Worm (Caenorhabditis elegans) whole organism, young adult: ENCODE measurements around the gene tub-1.
A peak's percentile ranks its signal among the peaks of the same experiment; 100 is the strongest.

Experiments used
- B0019.2 ChIP-seq: fragments of 200-800 bp; sonication (Bioruptor generic); conservative IDR thresholded peaks from 2 replicates; pipeline ENCODE4 v1.3.6; 2022; ENCODE audit warnings: missing genetic modification reagents, missing genetic modification characterization, missing compliant biosample characterization
- B0035.1 ChIP-seq: sonication (generic microtip); optimal IDR thresholded peaks from 2 replicates; lab custom pipeline; 2016; ENCODE audit warnings: missing genetic modification characterization, mild to moderate bottlenecking, missing compliant biosample characterization, missing genotype, missing genetic modification reagents
- B0261.1 ChIP-seq: sonication (generic microtip); optimal IDR thresholded peaks from 2 replicates; lab custom pipeline; 2016; ENCODE audit warnings: mild to moderate bottlenecking, missing genetic modification characterization, moderate library complexity, missing compliant biosample characterization
- C06A6.2 ChIP-seq: fragments of 200-800 bp; sonication (Bioruptor generic); conservative IDR thresholded peaks from 2 replicates; pipeline ENCODE4 v1.3.6; 2022; ENCODE audit warnings: missing genetic modification characterization, missing compliant biosample characterization
- F37B4.10 ChIP-seq: fragments of 200-800 bp; sonication (Bioruptor generic); IDR thresholded peaks from 2 replicates; pipeline ENCODE4 v1.3.6; 2022; ENCODE audit warnings: missing genetic modification characterization, missing compliant biosample characterization
- F49E8.2 ChIP-seq: sonication (generic microtip); optimal IDR thresholded peaks from 3 replicates; lab custom pipeline; 2017; ENCODE audit warnings: missing genetic modification characterization, mild to moderate bottlenecking, missing compliant biosample characterization, antibody characterized with exemption, moderate library complexity; ENCODE audit not compliant: insufficient read depth
- F55B11.4 ChIP-seq: sonication (generic microtip); optimal IDR thresholded peaks from 2 replicates; lab custom pipeline; 2016; ENCODE audit warnings: missing compliant biosample characterization, missing genetic modification characterization, borderline replicate concordance; ENCODE audit not compliant: insufficient read depth
- K11D2.4 ChIP-seq: fragments of 200-800 bp; sonication (Bioruptor generic); IDR thresholded peaks from 2 replicates; pipeline ENCODE4 v1.3.6; 2022; ENCODE audit warnings: missing genetic modification reagents, missing genetic modification characterization, missing compliant biosample characterization
- Y53G8AR.9 ChIP-seq: fragments of 200-800 bp; sonication (Bioruptor generic); conservative IDR thresholded peaks from 2 replicates; pipeline ENCODE4 v1.3.6; 2022; ENCODE audit warnings: missing genetic modification reagents, missing genetic modification characterization, missing compliant biosample characterization
- akir-1 ChIP-seq: fragments of 200-800 bp; sonication (Bioruptor generic); optimal IDR thresholded peaks from 2 replicates; lab custom pipeline; 2018; ENCODE audit warnings: mild to moderate bottlenecking, missing genetic modification characterization, moderate library complexity, missing compliant biosample characterization
- ama-1 ChIP-seq, 3 experiments: fragments of 150-350 bp in 1 of 3; sonication (generic microtip) in 2 of 3; optimal IDR thresholded peaks; 2 replicates each; lab custom pipeline; 2014 to 2018; ENCODE audit warnings: missing biosample characterization in 2 of 3, missing genetic modification characterization in 2 of 3, missing genetic modification reagents in 2 of 3
- aptf-2 ChIP-seq: fragments of 200-800 bp; sonication (Bioruptor generic); conservative IDR thresholded peaks from 2 replicates; pipeline ENCODE4 v1.3.6; 2022; ENCODE audit warnings: missing genetic modification reagents, missing genetic modification characterization, missing compliant biosample characterization
- athp-1 ChIP-seq: sonication (generic microtip); optimal IDR thresholded peaks from 2 replicates; lab custom pipeline; 2017; ENCODE audit warnings: mild to moderate bottlenecking, missing genetic modification characterization, missing compliant biosample characterization
- attf-5 ChIP-seq: fragments of 200-800 bp; sonication (Bioruptor generic); optimal IDR thresholded peaks from 2 replicates; lab custom pipeline; 2018; ENCODE audit warnings: mild to moderate bottlenecking, missing genetic modification characterization, missing compliant biosample characterization
- attf-6 ChIP-seq: fragments of 200-800 bp; sonication (Bioruptor generic); IDR thresholded peaks from 2 replicates; pipeline ENCODE4 v1.3.6; 2022; ENCODE audit warnings: missing genetic modification reagents, missing genetic modification characterization, missing compliant biosample characterization
- cebp-1 ChIP-seq, 2 experiments: fragments of 200-800 bp in 1 of 2; sonication (Bioruptor generic) in 1 of 2; sonication (generic microtip) in 1 of 2; IDR thresholded peaks in 1 of 2; optimal IDR thresholded peaks in 1 of 2; 2 replicates each; pipeline versions ENCODE4 v1.3.6 to Lab custom; 2017 to 2022; ENCODE audit warnings: missing compliant biosample characterization in 2 of 2, missing genetic modification characterization in 2 of 2, mild to moderate bottlenecking in 1 of 2, missing genetic modification reagents in 1 of 2, moderate library complexity in 1 of 2
- ceh-100 ChIP-seq: fragments of 200-800 bp; sonication (Bioruptor generic); IDR thresholded peaks from 2 replicates; pipeline ENCODE4 v1.3.6; 2022; ENCODE audit warnings: missing genetic modification reagents, missing genetic modification characterization, missing compliant biosample characterization
- ceh-40 ChIP-seq: fragments of 200-800 bp; sonication (Bioruptor generic); IDR thresholded peaks from 2 replicates; pipeline ENCODE4 v1.3.6; 2022; ENCODE audit warnings: missing genetic modification characterization, missing compliant biosample characterization
- ceh-91 ChIP-seq: fragments of 200-800 bp; sonication (Bioruptor generic); IDR thresholded peaks from 2 replicates; pipeline ENCODE4 v1.3.6; 2022; ENCODE audit warnings: missing genetic modification reagents, missing genetic modification characterization, missing compliant biosample characterization
- chd-7 ChIP-seq: sonication (generic microtip); optimal IDR thresholded peaks from 2 replicates; lab custom pipeline; 2016; ENCODE audit warnings: mild to moderate bottlenecking, missing genetic modification characterization, moderate library complexity, missing compliant biosample characterization
- die-1 ChIP-seq: sonication (generic microtip); optimal IDR thresholded peaks from 2 replicates; lab custom pipeline; 2016; ENCODE audit warnings: missing genotype, mild to moderate bottlenecking, missing genetic modification characterization, missing compliant biosample characterization
- dox-1 ChIP-seq: fragments of 200-800 bp; sonication (Bioruptor generic); IDR thresholded peaks from 2 replicates; pipeline ENCODE4 v1.3.6; 2022; ENCODE audit warnings: missing genetic modification reagents, missing genetic modification characterization, missing compliant biosample characterization
- egl-18 ChIP-seq: fragments of 200-800 bp; sonication (Bioruptor generic); IDR thresholded peaks from 2 replicates; pipeline ENCODE4 v1.3.6; 2022; ENCODE audit warnings: missing genetic modification reagents, missing genetic modification characterization, missing compliant biosample characterization
- hmg-1.2 ChIP-seq: fragments of 200-800 bp; sonication (Bioruptor generic); IDR thresholded peaks from 2 replicates; pipeline ENCODE4 v1.3.6; 2022; ENCODE audit warnings: missing genetic modification reagents, missing genetic modification characterization, missing compliant biosample characterization
- hsf-1 ChIP-seq: fragments of 200-800 bp; sonication (Bioruptor generic); IDR thresholded peaks from 2 replicates; pipeline ENCODE4 v1.3.6; 2022; ENCODE audit warnings: missing genetic modification reagents, missing genetic modification characterization, missing compliant biosample characterization
- let-526 ChIP-seq: fragments of 200-800 bp; sonication (Bioruptor generic); IDR thresholded peaks from 2 replicates; pipeline ENCODE4 v1.3.6; 2022; ENCODE audit warnings: missing genetic modification reagents, missing genetic modification characterization, missing compliant biosample characterization
- lin-35 ChIP-seq, 3 experiments: fragments of 150-350 bp in 2 of 3; sonication (generic microtip) in 1 of 3; optimal IDR thresholded peaks; 2 replicates each; lab custom pipeline; 2014 to 2018; ENCODE audit warnings: missing biosample characterization in 3 of 3, missing genetic modification characterization in 3 of 3, missing genetic modification reagents in 3 of 3
- lsl-1 ChIP-seq: fragments of 200-800 bp; sonication (Bioruptor generic); optimal IDR thresholded peaks from 2 replicates; lab custom pipeline; 2018; ENCODE audit warnings: mild to moderate bottlenecking, missing genetic modification characterization, moderate library complexity, missing compliant biosample characterization
- lsy-27 ChIP-seq: sonication (generic microtip); optimal IDR thresholded peaks from 2 replicates; lab custom pipeline; 2017; ENCODE audit warnings: missing genetic modification characterization, mild to moderate bottlenecking, missing compliant biosample characterization, antibody characterized with exemption, missing genotype, borderline replicate concordance; ENCODE audit not compliant: insufficient read depth
- madf-3 ChIP-seq: fragments of 200-800 bp; sonication (Bioruptor generic); IDR thresholded peaks from 2 replicates; pipeline ENCODE4 v1.3.6; 2022; ENCODE audit warnings: missing genetic modification reagents, missing genetic modification characterization, missing compliant biosample characterization
- madf-8 ChIP-seq: fragments of 200-800 bp; sonication (Bioruptor generic); conservative IDR thresholded peaks from 2 replicates; pipeline ENCODE4 v1.3.6; 2022; ENCODE audit warnings: missing genetic modification reagents, missing genetic modification characterization, missing compliant biosample characterization
- mes-4 ChIP-seq: sonication (generic microtip); optimal IDR thresholded peaks from 2 replicates; lab custom pipeline; 2016; ENCODE audit warnings: missing genotype, missing genetic modification characterization, missing compliant biosample characterization
- nfya-2 ChIP-seq: fragments of 200-800 bp; sonication (Bioruptor generic); IDR thresholded peaks from 2 replicates; pipeline ENCODE4 v1.3.6; 2022; ENCODE audit warnings: missing genetic modification reagents, missing genetic modification characterization, missing compliant biosample characterization
- nhr-27 ChIP-seq: fragments of 200-800 bp; sonication (Bioruptor generic); optimal IDR thresholded peaks from 2 replicates; lab custom pipeline; 2018; ENCODE audit warnings: mild to moderate bottlenecking, missing genetic modification characterization, moderate library complexity, missing compliant biosample characterization
- pbrm-1 ChIP-seq: fragments of 200-800 bp; sonication (Bioruptor generic); IDR thresholded peaks from 2 replicates; pipeline ENCODE4 v1.3.6; 2022; ENCODE audit warnings: missing genetic modification reagents, missing genetic modification characterization, missing compliant biosample characterization
- rcor-1 ChIP-seq: fragments of 200-800 bp; sonication (Bioruptor generic); IDR thresholded peaks from 2 replicates; pipeline ENCODE4 v1.3.6; 2022; ENCODE audit warnings: missing genetic modification reagents, missing genetic modification characterization, missing compliant biosample characterization
- rpc-1 ChIP-seq, 2 experiments: fragments of 150-350 bp in 1 of 2; sonication (generic microtip) in 1 of 2; optimal IDR thresholded peaks; 2 replicates each; lab custom pipeline; 2014 to 2018; ENCODE audit warnings: missing biosample characterization in 1 of 2, missing genetic modification characterization in 1 of 2, missing genetic modification reagents in 1 of 2, missing genotype in 1 of 2
- sdz-38 ChIP-seq: sonication (generic microtip); optimal IDR thresholded peaks from 2 replicates; lab custom pipeline; 2016; ENCODE audit warnings: missing genotype, missing genetic modification characterization, missing compliant biosample characterization
- somi-1 ChIP-seq: fragments of 200-800 bp; sonication (Bioruptor generic); optimal IDR thresholded peaks from 2 replicates; lab custom pipeline; 2018; ENCODE audit warnings: mild to moderate bottlenecking, missing genetic modification characterization, missing compliant biosample characterization
- sptf-2 ChIP-seq: fragments of 200-800 bp; sonication (Bioruptor generic); optimal IDR thresholded peaks from 2 replicates; lab custom pipeline; 2018; ENCODE audit warnings: mild to moderate bottlenecking, missing genetic modification characterization, missing compliant biosample characterization
- tlf-1 ChIP-seq: fragments of 200-800 bp; sonication (Bioruptor generic); optimal IDR thresholded peaks from 2 replicates; lab custom pipeline; 2018; ENCODE audit warnings: mild to moderate bottlenecking, missing genetic modification characterization, missing compliant biosample characterization
- unc-130 ChIP-seq: sonication (generic microtip); optimal IDR thresholded peaks from 2 replicates; lab custom pipeline; 2016; ENCODE audit warnings: missing genetic modification reagents, missing genetic modification characterization, missing compliant biosample characterization
- xnd-1 ChIP-seq: sonication (generic microtip); optimal IDR thresholded peaks from 2 replicates; lab custom pipeline; 2016; ENCODE audit warnings: missing genotype, missing genetic modification reagents, missing genetic modification characterization, missing compliant biosample characterization
- ztf-3 ChIP-seq: fragments of 200-800 bp; sonication (Bioruptor generic); optimal IDR thresholded peaks from 2 replicates; lab custom pipeline; 2018; ENCODE audit warnings: mild to moderate bottlenecking, missing genetic modification characterization, missing compliant biosample characterization

tub-1 gene

ce11 chrII:8141135-8141534 lies 15.6 kb downstream of the tub-1 start (continued):
- 0 out of 2 replicates have a peak, but pooled peaks have one; percentile 14 for TF ChIP-seq ceh-100
- TF ChIP-seq let-526 (GFP tag; lab: Robert Waterston, UW) = no peak
- no peak for TF ChIP-seq egl-18 (GFP tag; lab: Robert Waterston, UW)
- TF ChIP-seq B0035.1 (tag; lab: Kevin White, UChicago) = no peak
- TF ChIP-seq ama-1 (optimal IDR thresholded peaks at IDR 0.05; lab: Kevin White, UChicago) = no peak
- TF ChIP-seq ama-1 (GFP tag; optimal IDR thresholded peaks at IDR 0.05; lab: Kevin White, UChicago) = peak in 1 of 2 experiments; percentile 31
- no peak for TF ChIP-seq Y53G8AR.9 (GFP tag; lab: Robert Waterston, UW)
- TF ChIP-seq nfya-2 = peak; percentile 73; the same call in 1 of the 2 replicates
- TF ChIP-seq F55B11.4 = no peak
- TF ChIP-seq unc-130 (GFP tag; lab: Kevin White, UChicago) = no peak
- no peak for TF ChIP-seq chd-7 (tag; lab: Kevin White, UChicago)
- no peak for TF ChIP-seq madf-3 (GFP tag; lab: Robert Waterston, UW)
- no peak for TF ChIP-seq C06A6.2 (GFP tag; lab: Robert Waterston, UW)
- no peak for TF ChIP-seq ceh-91 (GFP tag; lab: Robert Waterston, UW)
- no peak for TF ChIP-seq rpc-1 (optimal IDR thresholded peaks at IDR 0.05; lab: Kevin White, UChicago)
- TF ChIP-seq rpc-1 (tag; optimal IDR thresholded peaks at IDR 0.05; lab: Kevin White, UChicago) = no peak
- TF ChIP-seq ztf-3 (GFP tag; lab: Kevin White, UChicago) = no peak

- TF ChIP-seq tlf-1 (no peak), madf-8 (GFP tag; lab: Robert Waterston, UW) (no peak), hmg-1.2 (GFP tag; lab: Robert Waterston, UW) (0 out of 2 replicates have a peak, but pooled peaks have one; percentile 14), F49E8.2 (tag; lab: Kevin White, UChicago) (no peak), cebp-1 (GFP tag; IDR thresholded peaks at IDR 0.05; lab: Robert Waterston, UW) (no peak), cebp-1 (tag; optimal IDR thresholded peaks at IDR 0.05; lab: Kevin White, UChicago) (peak; percentile 4), xnd-1 (tag; lab: Kevin White, UChicago) (no peak), akir-1 (no peak), attf-6 (GFP tag; lab: Robert Waterston, UW) (no peak), hsf-1 (GFP tag; lab: Robert Waterston, UW) (no peak), pbrm-1 (GFP tag; lab: Robert Waterston, UW) (no peak), lsl-1 (GFP tag; lab: Kevin White, UChicago) (no peak), dox-1 (GFP tag; lab: Robert Waterston, UW) (no peak), C06A6.2 (GFP tag; lab: Robert Waterston, UW) (no peak), nhr-27 (no peak), F55B11.4 (no peak), ceh-91 (GFP tag; lab: Robert Waterston, UW) (no peak), sptf-2 (GFP tag; lab: Kevin White, UChicago) (no peak), lsy-27 (tag; lab: Kevin White, UChicago) (no peak), ceh-40 (GFP tag; lab: Robert Waterston, UW) (no peak), B0019.2 (no peak), K11D2.4 (GFP tag; lab: Robert Waterston, UW) (no peak), sdz-38 (no peak), rcor-1 (GFP tag; lab: Robert Waterston, UW) (0 out of 2 replicates have a peak, but pooled peaks have one; percentile 17), somi-1 (GFP tag; lab: Kevin White, UChicago) (no peak), die-1 (tag; lab: Kevin White, UChicago) (no peak), ama-1 (optimal IDR thresholded peaks at IDR 0.05; lab: Kevin White, UChicago) (no peak), ama-1 (GFP tag; optimal IDR thresholded peaks at IDR 0.05; lab: Kevin White, UChicago) (no peak), lin-35 (GFP tag; optimal IDR thresholded peaks at IDR 0.05; lab: Kevin White, UChicago) (no peak), ceh-100 (0 out of 2 replicates have a peak, but pooled peaks have one; percentile 9), athp-1 (tag; lab: Kevin White, UChicago) (no peak), B0261.1 (tag; lab: Kevin White, UChicago) (no peak), F37B4.10 (GFP tag; lab: Robert Waterston, UW) (no peak), attf-5 (peak; percentile 36), mes-4 (tag; lab: Kevin White, UChicago) (no peak), aptf-2 (GFP tag; lab: Robert Waterston, UW) (no peak)
These were observed 18.7 kb downstream of the tub-1 start, which contains the start of gene cdc-48.2 for ce11 chrII:8138015-8138546. Gene cdc-48.2 (plus strand): TSS chrII:8138496.
